Worm (Caenorhabditis elegans) whole organism, young adult: ENCODE results near the gene C17E7.12.

ENCODE experiments used
- B0019.2 ChIP-seq: fragments of 200-800 bp; sonication (Bioruptor generic); conservative IDR thresholded peaks from 2 replicates; pipeline ENCODE4 v1.3.6; 2022; ENCODE audit warnings: missing genetic modification reagents, missing genetic modification characterization, missing compliant biosample characterization
- C06A6.2 ChIP-seq: fragments of 200-800 bp; sonication (Bioruptor generic); conservative IDR thresholded peaks from 2 replicates; pipeline ENCODE4 v1.3.6; 2022; ENCODE audit warnings: missing genetic modification characterization, missing compliant biosample characterization
- F23B12.7 ChIP-seq: sonication (generic microtip); optimal IDR thresholded peaks from 2 replicates; lab custom pipeline; 2017; ENCODE audit warnings: missing genetic modification characterization, mild to moderate bottlenecking, missing compliant biosample characterization, antibody characterized with exemption, moderate library complexity; ENCODE audit not compliant: insufficient read depth
- F39B2.1 ChIP-seq: fragments of 200-800 bp; sonication (Bioruptor generic); IDR thresholded peaks from 2 replicates; pipeline ENCODE4 v1.3.6; 2022; ENCODE audit warnings: missing genetic modification reagents, missing genetic modification characterization, missing compliant biosample characterization
- F49E8.2 ChIP-seq: sonication (generic microtip); optimal IDR thresholded peaks from 3 replicates; lab custom pipeline; 2017; ENCODE audit warnings: missing genetic modification characterization, mild to moderate bottlenecking, missing compliant biosample characterization, antibody characterized with exemption, moderate library complexity; ENCODE audit not compliant: insufficient read depth
- F52B5.7 ChIP-seq: sonication (generic microtip); optimal IDR thresholded peaks from 2 replicates; lab custom pipeline; 2016; ENCODE audit warnings: mild to moderate bottlenecking, missing genetic modification characterization, missing compliant biosample characterization
- T26A5.8 ChIP-seq: sonication (generic microtip); optimal IDR thresholded peaks from 2 replicates; lab custom pipeline; 2016; ENCODE audit warnings: missing genetic modification characterization, missing compliant biosample characterization
- Y56A3A.18 ChIP-seq: fragments of 200-800 bp; sonication (Bioruptor generic); IDR thresholded peaks from 2 replicates; pipeline ENCODE4 v1.3.6; 2022; ENCODE audit warnings: missing genetic modification reagents, missing genetic modification characterization, missing compliant biosample characterization
- Y95B8A.8 ChIP-seq: fragments of 200-800 bp; sonication (Bioruptor generic); IDR thresholded peaks from 2 replicates; pipeline ENCODE4 v1.3.6; 2022; ENCODE audit warnings: missing genetic modification reagents, missing genetic modification characterization, missing compliant biosample characterization
- ZK185.1 ChIP-seq: sonication (generic microtip); optimal IDR thresholded peaks from 2 replicates; lab custom pipeline; 2016; ENCODE audit warnings: mild to moderate bottlenecking, missing genetic modification characterization, missing compliant biosample characterization; ENCODE audit not compliant: poor library complexity, severe bottlenecking
- akir-1 ChIP-seq: fragments of 200-800 bp; sonication (Bioruptor generic); optimal IDR thresholded peaks from 2 replicates; lab custom pipeline; 2018; ENCODE audit warnings: mild to moderate bottlenecking, missing genetic modification characterization, moderate library complexity, missing compliant biosample characterization
- ama-1 ChIP-seq, 3 experiments: fragments of 150-350 bp in 1 of 3; sonication (generic microtip) in 2 of 3; optimal IDR thresholded peaks; 2 replicates each; lab custom pipeline; 2014 to 2018; ENCODE audit warnings: missing biosample characterization in 2 of 3, missing genetic modification characterization in 2 of 3, missing genetic modification reagents in 2 of 3
- aptf-2 ChIP-seq: fragments of 200-800 bp; sonication (Bioruptor generic); conservative IDR thresholded peaks from 2 replicates; pipeline ENCODE4 v1.3.6; 2022; ENCODE audit warnings: missing genetic modification reagents, missing genetic modification characterization, missing compliant biosample characterization
- ccch-3 ChIP-seq: fragments of 200-800 bp; sonication (Bioruptor generic); optimal IDR thresholded peaks from 2 replicates; lab custom pipeline; 2018; ENCODE audit warnings: mild to moderate bottlenecking, missing genetic modification characterization, missing compliant biosample characterization
- cebp-1 ChIP-seq, 2 experiments: fragments of 200-800 bp in 1 of 2; sonication (Bioruptor generic) in 1 of 2; sonication (generic microtip) in 1 of 2; IDR thresholded peaks in 1 of 2; optimal IDR thresholded peaks in 1 of 2; 2 replicates each; pipeline versions ENCODE4 v1.3.6 to Lab custom; 2017 to 2022; ENCODE audit warnings: missing compliant biosample characterization in 2 of 2, missing genetic modification characterization in 2 of 2, mild to moderate bottlenecking in 1 of 2, missing genetic modification reagents in 1 of 2, moderate library complexity in 1 of 2
- ceh-100 ChIP-seq: fragments of 200-800 bp; sonication (Bioruptor generic); IDR thresholded peaks from 2 replicates; pipeline ENCODE4 v1.3.6; 2022; ENCODE audit warnings: missing genetic modification reagents, missing genetic modification characterization, missing compliant biosample characterization
- ceh-27 ChIP-seq: fragments of 200-800 bp; sonication (Bioruptor generic); optimal IDR thresholded peaks from 2 replicates; lab custom pipeline; 2018; ENCODE audit warnings: mild to moderate bottlenecking, missing genetic modification characterization, moderate library complexity, missing compliant biosample characterization
- ceh-40 ChIP-seq: fragments of 200-800 bp; sonication (Bioruptor generic); IDR thresholded peaks from 2 replicates; pipeline ENCODE4 v1.3.6; 2022; ENCODE audit warnings: missing genetic modification characterization, missing compliant biosample characterization
- chd-7 ChIP-seq: sonication (generic microtip); optimal IDR thresholded peaks from 2 replicates; lab custom pipeline; 2016; ENCODE audit warnings: mild to moderate bottlenecking, missing genetic modification characterization, moderate library complexity, missing compliant biosample characterization
- dox-1 ChIP-seq: fragments of 200-800 bp; sonication (Bioruptor generic); IDR thresholded peaks from 2 replicates; pipeline ENCODE4 v1.3.6; 2022; ENCODE audit warnings: missing genetic modification reagents, missing genetic modification characterization, missing compliant biosample characterization
- dpl-1 ChIP-seq: fragments of 150-350 bp; optimal IDR thresholded peaks from 2 replicates; lab custom pipeline; 2014; ENCODE audit warnings: missing biosample characterization, missing genetic modification reagents, missing genetic modification characterization
- egrh-3 ChIP-seq: fragments of 200-800 bp; sonication (Bioruptor generic); IDR thresholded peaks from 2 replicates; pipeline ENCODE4 v1.3.6; 2022; ENCODE audit warnings: missing genetic modification reagents, missing genetic modification characterization, missing compliant biosample characterization
- hlh-12 ChIP-seq: sonication (generic microtip); optimal IDR thresholded peaks from 2 replicates; lab custom pipeline; 2016; ENCODE audit warnings: missing genetic modification characterization, missing compliant biosample characterization
- hmg-1.2 ChIP-seq: fragments of 200-800 bp; sonication (Bioruptor generic); IDR thresholded peaks from 2 replicates; pipeline ENCODE4 v1.3.6; 2022; ENCODE audit warnings: missing genetic modification reagents, missing genetic modification characterization, missing compliant biosample characterization
- lag-1 ChIP-seq: fragments of 200-800 bp; sonication (Bioruptor generic); IDR thresholded peaks from 2 replicates; pipeline ENCODE4 v1.3.6; 2022; ENCODE audit warnings: missing genetic modification reagents, missing genetic modification characterization, missing compliant biosample characterization
- lsl-1 ChIP-seq: fragments of 200-800 bp; sonication (Bioruptor generic); optimal IDR thresholded peaks from 2 replicates; lab custom pipeline; 2018; ENCODE audit warnings: mild to moderate bottlenecking, missing genetic modification characterization, moderate library complexity, missing compliant biosample characterization
- lsy-27 ChIP-seq: sonication (generic microtip); optimal IDR thresholded peaks from 2 replicates; lab custom pipeline; 2017; ENCODE audit warnings: missing genetic modification characterization, mild to moderate bottlenecking, missing compliant biosample characterization, antibody characterized with exemption, missing genotype, borderline replicate concordance; ENCODE audit not compliant: insufficient read depth
- madf-6 ChIP-seq: fragments of 200-800 bp; sonication (Bioruptor generic); IDR thresholded peaks from 2 replicates; pipeline ENCODE4 v1.3.6; 2022; ENCODE audit warnings: missing genetic modification reagents, missing genetic modification characterization, missing compliant biosample characterization
- madf-8 ChIP-seq: fragments of 200-800 bp; sonication (Bioruptor generic); conservative IDR thresholded peaks from 2 replicates; pipeline ENCODE4 v1.3.6; 2022; ENCODE audit warnings: missing genetic modification reagents, missing genetic modification characterization, missing compliant biosample characterization
- nhr-120 ChIP-seq: fragments of 200-800 bp; sonication (Bioruptor generic); IDR thresholded peaks from 2 replicates; pipeline ENCODE4 v1.3.6; 2022; ENCODE audit warnings: missing genetic modification characterization, missing compliant biosample characterization
- nhr-80 ChIP-seq: sonication (generic microtip); optimal IDR thresholded peaks from 2 replicates; lab custom pipeline; 2016; ENCODE audit warnings: missing genetic modification characterization, missing compliant biosample characterization
- rcor-1 ChIP-seq: fragments of 200-800 bp; sonication (Bioruptor generic); IDR thresholded peaks from 2 replicates; pipeline ENCODE4 v1.3.6; 2022; ENCODE audit warnings: missing genetic modification reagents, missing genetic modification characterization, missing compliant biosample characterization
- repo-1 ChIP-seq: sonication (generic microtip); optimal IDR thresholded peaks from 2 replicates; lab custom pipeline; 2017; ENCODE audit warnings: mild to moderate bottlenecking, missing genetic modification characterization, missing compliant biosample characterization
- snpc-4 ChIP-seq, 5 experiments: fragments of 150-350 bp in 1 of 5; sonication (generic microtip) in 4 of 5; optimal IDR thresholded peaks; 2 replicates each; lab custom pipeline; 2014 to 2018; ENCODE audit warnings: missing genetic modification characterization in 5 of 5, missing biosample characterization in 3 of 5, antibody characterized with exemption in 2 of 5, mild to moderate bottlenecking in 2 of 5, missing compliant biosample characterization in 2 of 5, missing genotype in 2 of 5, moderate library complexity in 2 of 5, missing genetic modification reagents in 1 of 5
- somi-1 ChIP-seq: fragments of 200-800 bp; sonication (Bioruptor generic); optimal IDR thresholded peaks from 2 replicates; lab custom pipeline; 2018; ENCODE audit warnings: mild to moderate bottlenecking, missing genetic modification characterization, missing compliant biosample characterization
- tlf-1 ChIP-seq: fragments of 200-800 bp; sonication (Bioruptor generic); optimal IDR thresholded peaks from 2 replicates; lab custom pipeline; 2018; ENCODE audit warnings: mild to moderate bottlenecking, missing genetic modification characterization, missing compliant biosample characterization
- xnd-1 ChIP-seq: sonication (generic microtip); optimal IDR thresholded peaks from 2 replicates; lab custom pipeline; 2016; ENCODE audit warnings: missing genotype, missing genetic modification reagents, missing genetic modification characterization, missing compliant biosample characterization
- zfh-2 ChIP-seq: fragments of 200-800 bp; sonication (Bioruptor generic); conservative IDR thresholded peaks from 2 replicates; pipeline ENCODE4 v1.3.6; 2022; ENCODE audit warnings: missing genetic modification reagents, missing genetic modification characterization, missing compliant biosample characterization
- ztf-3 ChIP-seq: fragments of 200-800 bp; sonication (Bioruptor generic); optimal IDR thresholded peaks from 2 replicates; lab custom pipeline; 2018; ENCODE audit warnings: mild to moderate bottlenecking, missing genetic modification characterization, missing compliant biosample characterization
- ztf-6 ChIP-seq: fragments of 200-800 bp; sonication (Bioruptor generic); IDR thresholded peaks from 2 replicates; pipeline ENCODE4 v1.3.6; 2022; ENCODE audit warnings: missing genetic modification reagents, missing genetic modification characterization, missing compliant biosample characterization

The C17E7.12 gene

ce11 chrV:3892361-3892904, 614 bp upstream of the C17E7.12 start, which contains the start of gene C17E7.4 (continued):
- TF ChIP-seq repo-1 (tag; lab: Kevin White, UChicago) (no peak), madf-6 (GFP tag; lab: Robert Waterston, UW) (peak; percentile 88), egrh-3 (GFP tag; lab: Robert Waterston, UW) (peak; percentile 70), hmg-1.2 (peak; percentile 54; the same call in 1 of the 2 replicates), snpc-4 (GFP tag; optimal IDR thresholded peaks at IDR 0.05; lab: Kevin White, UChicago) (no peak), snpc-4 (tag; optimal IDR thresholded peaks at IDR 0.05; lab: Kevin White, UChicago) (no peak), dpl-1 (GFP tag; lab: Kevin White, UChicago) (peak; percentile 69), madf-8 (GFP tag; lab: Robert Waterston, UW) (peak; percentile 72), xnd-1 (tag; lab: Kevin White, UChicago) (peak; percentile 48), F23B12.7 (no peak), nhr-80 (tag; lab: Kevin White, UChicago) (no peak), ceh-100 (GFP tag; lab: Robert Waterston, UW) (no peak), dox-1 (GFP tag; lab: Robert Waterston, UW) (peak; percentile 62; the same call in 1 of the 2 replicates), hlh-12 (tag; lab: Kevin White, UChicago) (no peak), ztf-3 (GFP tag; lab: Kevin White, UChicago) (no peak), lsl-1 (GFP tag; lab: Kevin White, UChicago) (peak; percentile 9), ceh-27 (GFP tag; lab: Kevin White, UChicago) (no peak), ZK185.1 (tag; lab: Kevin White, UChicago) (no peak), somi-1 (GFP tag; lab: Kevin White, UChicago) (no peak), F52B5.7 (no peak), cebp-1 (GFP tag; IDR thresholded peaks at IDR 0.05; lab: Robert Waterston, UW) (no peak), cebp-1 (tag; optimal IDR thresholded peaks at IDR 0.05; lab: Kevin White, UChicago) (no peak), Y56A3A.18 (GFP tag; lab: Robert Waterston, UW) (no peak), ama-1 (optimal IDR thresholded peaks at IDR 0.05; lab: Kevin White, UChicago) (no peak), ama-1 (GFP tag; optimal IDR thresholded peaks at IDR 0.05; lab: Kevin White, UChicago) (no peak), nhr-120 (GFP tag; lab: Robert Waterston, UW) (no peak)

DNA sequence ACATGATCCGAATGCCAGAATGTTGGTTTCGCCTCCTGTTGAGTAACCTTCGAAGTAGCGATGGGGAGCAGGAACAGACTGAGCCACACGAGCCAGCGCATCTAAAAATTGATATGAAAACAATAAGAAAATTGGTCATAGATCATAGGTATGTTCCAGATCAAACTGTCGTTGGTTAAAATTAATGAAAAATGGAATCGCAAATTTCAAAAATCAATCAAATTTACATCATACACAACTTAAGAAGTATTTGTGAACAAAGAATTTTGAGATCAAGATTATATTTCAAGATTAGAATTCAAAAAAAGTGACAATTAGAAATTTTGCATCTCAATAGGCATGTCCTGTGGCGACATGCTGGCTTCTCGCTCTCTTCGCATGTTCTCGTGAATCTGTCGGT, 1.1 kb downstream of the C17E7.12 start, which contains the start of gene C17E7.9:
TSS of gene C17E7.9 (minus strand) at position 101 of the 400 bp plus-strand sequence.
- TF ChIP-seq T26A5.8 (tag; lab: Kevin White, UChicago) (no peak), C06A6.2 (GFP tag; lab: Robert Waterston, UW) (no peak)

DNA sequence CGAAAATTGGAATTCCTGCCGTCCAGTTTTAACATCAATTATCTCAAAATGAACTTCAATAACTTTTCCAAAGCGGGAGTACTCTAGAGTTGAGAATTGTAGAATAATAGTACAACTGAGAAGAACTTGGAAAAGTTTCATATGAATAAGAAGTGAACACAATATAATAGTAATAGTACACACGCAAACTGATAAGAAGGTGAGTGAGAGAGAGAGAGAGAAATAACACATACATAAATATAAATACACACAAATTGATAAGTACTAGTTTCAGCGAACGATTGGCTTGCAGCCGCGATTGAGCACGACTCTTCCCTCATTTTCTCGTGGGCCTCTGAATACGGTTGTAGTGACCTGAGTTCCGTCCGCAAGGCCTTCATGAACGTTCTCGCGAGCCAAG, 2.7 kb downstream of the C17E7.12 start, which contains the start of gene C17E7.13:
TSS of gene C17E7.13 (minus strand) at position 176 of the 400 bp plus-strand sequence.
- peak; percentile 8 for TF ChIP-seq nhr-80 (tag; lab: Kevin White, UChicago)
- TF ChIP-seq aptf-2 (GFP tag; lab: Robert Waterston, UW) = no peak

DNA sequence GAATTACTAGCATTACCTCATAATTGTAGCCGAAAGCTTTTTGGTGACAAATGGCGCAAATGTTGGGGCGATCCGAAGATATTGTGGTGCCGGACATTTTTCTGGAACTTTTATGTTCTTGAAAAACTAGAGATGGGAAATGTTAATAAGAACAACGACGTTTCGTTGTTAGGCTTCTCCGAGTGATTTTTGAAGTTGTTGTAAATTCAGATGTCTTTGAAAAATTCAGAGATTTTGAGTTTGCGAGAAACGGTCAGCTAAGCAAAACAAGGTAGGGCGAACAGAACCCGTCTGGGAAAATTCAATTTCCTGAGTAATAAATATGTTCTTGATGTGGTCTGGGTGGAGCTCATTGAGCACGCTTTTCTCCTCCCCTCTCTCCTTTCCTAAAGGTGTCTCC, 5.7 kb downstream of the C17E7.12 start, which contains the start of gene nhr-124:
TSS of gene nhr-124 (minus strand) at position 101 of the 400 bp plus-strand sequence.
- TF ChIP-seq akir-1 (GFP tag; lab: Kevin White, UChicago) (no peak), rcor-1 (GFP tag; lab: Robert Waterston, UW) (no peak), lag-1 (GFP tag; lab: Robert Waterston, UW) (no peak), F49E8.2 (tag; lab: Kevin White, UChicago) (no peak), ccch-3 (GFP tag; lab: Kevin White, UChicago) (no peak), egrh-3 (GFP tag; lab: Robert Waterston, UW) (no peak), hmg-1.2 (no peak), chd-7 (tag; lab: Kevin White, UChicago) (no peak), B0019.2 (GFP tag; lab: Robert Waterston, UW) (no peak), xnd-1 (tag; lab: Kevin White, UChicago) (no peak), tlf-1 (no peak), F52B5.7 (no peak), Y95B8A.8 (no peak), ztf-6 (GFP tag; lab: Robert Waterston, UW) (no peak), lsy-27 (no peak), F39B2.1 (GFP tag; lab: Robert Waterston, UW) (no peak), ceh-40 (GFP tag; lab: Robert Waterston, UW) (no peak), zfh-2 (no peak)
